Worm (Caenorhabditis elegans): ENCODE results near the gene Y48B6A.13.
A peak's percentile ranks its signal among the peaks of the same experiment; 100 is the strongest.

ce11 chrII:14249489-14249888 lies 23.4 kb upstream of the Y48B6A.13 start:
- TF ChIP-seq nhr-28 (tag; optimal IDR thresholded peaks at IDR 0.05) (no peak), R02D3.7 (tag; optimal IDR thresholded peaks at IDR 0.05) (no peak), pha-4 (tag; optimal IDR thresholded peaks at IDR 0.05) (peak; percentile 45), nhr-77 (tag; optimal IDR thresholded peaks at IDR 0.05) (no peak), nhr-237 (tag; optimal IDR thresholded peaks at IDR 0.05) (no peak), nfya-1 (tag; optimal IDR thresholded peaks at IDR 0.05; ENCODE audit: insufficient read depth) (peak; percentile 62), pqm-1 (tag; optimal IDR thresholded peaks at IDR 0.05) (no peak), lin-15B (tag; optimal IDR thresholded peaks at IDR 0.05) (peak; percentile 18), fkh-10 (GFP tag; optimal IDR thresholded peaks at IDR 0.05) (no peak), unc-62 (GFP tag; optimal IDR thresholded peaks at IDR 0.05) (no peak), ztf-11 (tag; optimal IDR thresholded peaks at IDR 0.05) (no peak)
